Fruit fly (Drosophila melanogaster) Kc167 (cell line): ENCODE data around the gene hth.

ENCODE experiments used
- Myc ChIP-seq: fragments of >200 bp; optimal IDR thresholded peaks from 2 replicates; lab custom pipeline; 2017; ENCODE audit warnings: missing external identifiers
- insv ChIP-seq: fragments of >200 bp; optimal IDR thresholded peaks from 3 replicates; lab custom pipeline; 2018; ENCODE audit warnings: missing external identifiers
- psq ChIP-seq: fragments of >200 bp; optimal IDR thresholded peaks from 2 replicates; lab custom pipeline; 2017; ENCODE audit warnings: missing external identifiers

- no peak for TF ChIP-seq Myc
- no peak for TF ChIP-seq psq
- TF ChIP-seq insv (lab: Kevin White, UChicago), result no peak
Observed at dm6 chr3R:10687312-10687711, 47.9 kb upstream of the hth start.
